Worm (Caenorhabditis elegans): ENCODE measurements around the gene F22E5.22.
"Not testable (repeated sequence)": the region's sequence is repeated elsewhere in the genome, so short reads cannot be mapped to it uniquely, and the experiment has no call there.

Gene F22E5.22

DNA sequence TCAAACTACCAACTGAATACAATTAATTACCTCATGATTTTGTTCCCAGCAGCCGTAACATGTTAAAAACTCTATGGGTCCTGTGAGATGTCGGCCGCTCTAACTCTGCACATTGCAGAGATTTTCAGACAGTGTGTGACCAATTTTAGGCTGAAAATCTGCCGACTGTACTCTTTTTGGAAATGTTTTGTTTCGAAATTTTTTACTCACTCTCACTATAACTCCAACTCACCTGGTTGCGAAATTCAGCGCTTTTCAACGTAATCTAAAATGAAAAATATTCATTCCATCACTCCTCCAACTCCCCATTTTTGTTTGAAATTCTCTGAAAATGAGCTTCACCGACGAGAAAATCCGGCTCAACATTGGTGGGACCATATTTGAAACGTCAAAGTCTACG lies 16.2 kb upstream of the F22E5.22 start, which contains the start of the genes F22E5.13 and F22E5.6:
Gene F22E5.13, minus strand, starts transcription at position 101 of the 400 bp plus-strand sequence.
Gene F22E5.6, plus strand, starts transcription at position 297 of the 400 bp plus-strand sequence.
- TF ChIP-seq sea-2 (GFP tag; optimal IDR thresholded peaks at IDR 0.05) (no peak), nhr-23 (tag; optimal IDR thresholded peaks at IDR 0.05) (no peak), nhr-25 (tag; optimal IDR thresholded peaks at IDR 0.05) (no peak), nhr-77 (tag; optimal IDR thresholded peaks at IDR 0.05) (no peak), nhr-11 (tag; optimal IDR thresholded peaks at IDR 0.05) (no peak), lin-15B (tag; optimal IDR thresholded peaks at IDR 0.05) (no peak), R02D3.7 (tag; optimal IDR thresholded peaks at IDR 0.05) (no peak), eor-1 (tag; optimal IDR thresholded peaks at IDR 0.05) (no peak), nhr-28 (tag; optimal IDR thresholded peaks at IDR 0.05) (no peak), hmg-11 (tag; optimal IDR thresholded peaks at IDR 0.05) (no peak), nhr-76 (tag; optimal IDR thresholded peaks at IDR 0.05) (no peak), pha-4 (tag; optimal IDR thresholded peaks at IDR 0.05) (no peak)

DNA sequence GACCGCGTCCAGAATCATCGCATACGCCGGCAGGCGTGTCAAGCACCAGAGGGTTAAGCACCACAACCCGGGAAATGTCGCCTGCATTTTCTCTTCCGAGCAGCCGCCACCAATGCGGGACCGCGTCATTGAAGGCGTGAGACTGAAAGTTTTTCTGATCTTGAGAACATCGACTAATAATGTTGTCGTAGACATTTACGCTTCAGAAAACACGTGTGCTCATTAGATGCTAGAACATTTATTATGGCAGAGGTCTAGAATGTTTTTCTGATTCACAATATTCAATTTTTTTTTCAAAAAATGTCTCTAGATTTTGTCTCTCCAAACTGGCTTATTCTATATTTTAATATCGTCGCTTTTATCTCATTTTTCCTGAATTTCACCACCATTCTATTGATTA lies 9.1 kb upstream of the F22E5.22 start, which contains the start of gene sri-47:
Gene sri-47, plus strand, starts transcription at position 301 of the 400 bp plus-strand sequence.
- no peak for TF ChIP-seq nhr-43 (tag; optimal IDR thresholded peaks at IDR 0.05; ENCODE audit: poor library complexity, severe bottlenecking)
- TF ChIP-seq egl-27 (tag; optimal IDR thresholded peaks at IDR 0.05): no peak
- no peak for TF ChIP-seq fkh-2 (tag; optimal IDR thresholded peaks at IDR 0.05)
- no peak for TF ChIP-seq egl-5 (tag; optimal IDR thresholded peaks at IDR 0.05)
- no peak for TF ChIP-seq fkh-10 (GFP tag; optimal IDR thresholded peaks at IDR 0.05)
- TF ChIP-seq ceh-82 (tag; optimal IDR thresholded peaks at IDR 0.05): no peak
- TF ChIP-seq eor-1 (tag; optimal IDR thresholded peaks at IDR 0.05): no peak
- TF ChIP-seq ztf-4 (tag; optimal IDR thresholded peaks at IDR 0.05): no peak
- TF ChIP-seq nhr-23 (tag; optimal IDR thresholded peaks at IDR 0.05): no peak
- TF ChIP-seq unc-39 (tag; optimal IDR thresholded peaks at IDR 0.05): no peak
- no peak for TF ChIP-seq nhr-25 (tag; optimal IDR thresholded peaks at IDR 0.05)
- TF ChIP-seq nhr-67 (tag; optimal IDR thresholded peaks at IDR 0.05): no peak
- no peak for TF ChIP-seq fos-1 (tag; optimal IDR thresholded peaks at IDR 0.05)
- TF ChIP-seq elt-1 (tag; optimal IDR thresholded peaks at IDR 0.05): no peak
- no peak for TF ChIP-seq mdl-1 (tag; optimal IDR thresholded peaks at IDR 0.05)
- TF ChIP-seq nhr-76 (tag; optimal IDR thresholded peaks at IDR 0.05): no peak
- TF ChIP-seq ceh-16 (tag; optimal IDR thresholded peaks at IDR 0.05): no peak
- TF ChIP-seq unc-62 (GFP tag; optimal IDR thresholded peaks at IDR 0.05): no peak
- no peak for TF ChIP-seq ceh-28 (tag; optimal IDR thresholded peaks at IDR 0.05)

DNA sequence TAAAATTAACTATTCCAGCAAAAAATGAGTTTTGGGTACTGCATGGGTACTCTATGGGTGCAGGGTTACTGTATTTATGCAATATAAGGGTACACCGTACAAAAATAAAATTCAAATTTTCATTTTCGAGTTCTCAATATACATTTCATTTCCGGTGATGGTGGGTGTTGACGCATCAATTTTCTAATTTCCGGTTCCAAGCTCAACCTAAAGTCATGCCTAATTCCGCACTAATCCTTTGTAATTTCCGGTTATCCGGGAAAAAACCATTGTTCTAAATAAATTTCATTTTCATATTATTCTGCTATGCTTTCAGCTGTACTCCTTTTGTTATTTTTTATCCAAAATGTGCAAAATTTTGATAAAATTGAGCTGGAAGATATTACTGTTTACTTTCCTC lies 6.3 kb upstream of the F22E5.22 start, which contains the start of gene gcy-21:
Gene gcy-21, plus strand, starts transcription at position 301 of the 400 bp plus-strand sequence.
- TF ChIP-seq nhr-237 (tag; optimal IDR thresholded peaks at IDR 0.05): no peak
- TF ChIP-seq ceh-9 (tag; optimal IDR thresholded peaks at IDR 0.05): no peak
- TF ChIP-seq ztf-11 (tag; optimal IDR thresholded peaks at IDR 0.05): no peak
- no peak for TF ChIP-seq nhr-25 (tag; optimal IDR thresholded peaks at IDR 0.05)
- no peak for TF ChIP-seq jun-1 (tag; optimal IDR thresholded peaks at IDR 0.05)
- TF ChIP-seq fkh-10 (GFP tag; optimal IDR thresholded peaks at IDR 0.05): no peak
- no peak for TF ChIP-seq skn-1 (tag; optimal IDR thresholded peaks at IDR 0.05)
- TF ChIP-seq egl-5 (tag; optimal IDR thresholded peaks at IDR 0.05): no peak
- no peak for TF ChIP-seq nhr-76 (tag; optimal IDR thresholded peaks at IDR 0.05)
- no peak for TF ChIP-seq fos-1 (tag; optimal IDR thresholded peaks at IDR 0.05)
- no peak for TF ChIP-seq R02D3.7 (tag; optimal IDR thresholded peaks at IDR 0.05)
- no peak for TF ChIP-seq pqm-1 (tag; optimal IDR thresholded peaks at IDR 0.05)

DNA sequence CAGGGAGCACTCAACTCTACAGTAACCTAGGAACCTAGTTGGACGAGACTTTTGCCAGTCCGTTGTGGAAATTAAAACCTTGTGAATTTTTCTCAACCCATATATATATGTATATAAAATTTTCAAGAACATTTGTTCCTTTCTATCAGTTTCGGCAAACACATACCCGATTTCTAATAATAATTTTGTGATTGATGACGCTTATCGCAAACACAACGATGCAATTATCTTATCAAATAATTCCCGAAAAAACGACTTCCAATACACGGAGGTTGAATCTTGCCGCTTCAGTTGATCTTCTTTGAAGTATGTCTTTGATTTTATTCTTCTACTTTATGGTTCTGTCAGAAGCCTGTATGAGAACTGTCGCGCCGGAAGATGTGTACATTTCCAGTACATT lies 625 bp upstream of the F22E5.22 start, which contains the start of gene F22E5.2:
Gene F22E5.2, plus strand, starts transcription at position 301 of the 400 bp plus-strand sequence.
- not testable (repeated sequence) for TF ChIP-seq nhr-43 (tag; optimal IDR thresholded peaks at IDR 0.05; ENCODE audit: poor library complexity, severe bottlenecking); ZK546.5 (tag; optimal IDR thresholded peaks at IDR 0.05); skn-1 (tag; optimal IDR thresholded peaks at IDR 0.05)

DNA sequence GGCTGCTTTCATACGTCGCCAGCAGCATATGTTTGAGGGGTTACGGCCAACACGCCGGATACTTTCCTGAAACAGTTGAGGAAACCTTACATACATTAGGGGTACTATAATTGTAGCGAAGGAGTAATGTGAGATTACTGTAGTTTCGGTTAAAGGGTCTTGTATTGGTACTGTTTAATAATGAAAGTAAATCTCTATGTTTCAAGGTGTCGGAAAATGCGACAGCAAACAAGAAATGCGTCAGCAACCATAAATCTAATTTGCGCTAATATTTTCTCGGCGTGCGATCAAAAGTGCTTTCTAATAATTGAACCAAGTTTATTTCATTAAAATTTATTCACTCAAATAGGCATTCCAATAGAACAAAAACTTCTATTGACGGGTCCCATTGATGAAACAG lies 6.6 kb downstream of the F22E5.22 start, which contains the start of gene sri-57:
Gene sri-57, minus strand, starts transcription at position 101 of the 400 bp plus-strand sequence.
- TF ChIP-seq daf-12, ceh-16, egl-5 (tag; optimal IDR thresholded peaks at IDR 0.05): not testable (repeated sequence)

Measured in whole organism, L3 larva.